Fruit fly (Drosophila melanogaster) whole organism, wandering third instar larva: ENCODE measurements around the gene a5.
A peak's percentile ranks its signal among the peaks of the same experiment; 100 is the strongest.

Source experiments
- Abd-B ChIP-seq: fragments of >200 bp; optimal IDR thresholded peaks from 2 replicates; lab custom pipeline; 2017; ENCODE audit warnings: missing biosample characterization, missing genetic modification characterization
- CG32264 ChIP-seq: fragments of 200-800 bp; sonication (Bioruptor generic); optimal IDR thresholded peaks from 2 replicates; lab custom pipeline; 2016; ENCODE audit warnings: missing biosample characterization, missing genetic modification characterization
- CG9705 ChIP-seq: fragments of 200-800 bp; sonication (Bioruptor generic); optimal IDR thresholded peaks from 2 replicates; lab custom pipeline; 2018; ENCODE audit warnings: missing biosample characterization, mild to moderate bottlenecking, missing genetic modification characterization
- CrebA ChIP-seq: fragments of 200-800 bp; sonication (Bioruptor generic); optimal IDR thresholded peaks from 2 replicates; lab custom pipeline; 2016; ENCODE audit warnings: missing biosample characterization, mild to moderate bottlenecking, missing genetic modification characterization, borderline replicate concordance
- Dfd ChIP-seq: fragments of >200 bp; optimal IDR thresholded peaks from 2 replicates; lab custom pipeline; 2017; ENCODE audit warnings: missing biosample characterization, missing genetic modification characterization
- Dif ChIP-seq: fragments of 200-275, 200-300 bp; sonication (Bioruptor generic); optimal IDR thresholded peaks from 2 replicates; lab custom pipeline; 2018; ENCODE audit warnings: missing biosample characterization, missing genetic modification characterization; ENCODE audit not compliant: partially characterized antibody
- GATAd ChIP-seq: sonication (Bioruptor generic); optimal IDR thresholded peaks from 2 replicates; lab custom pipeline; 2016; ENCODE audit warnings: missing biosample characterization, missing genetic modification characterization
- HLH106 ChIP-seq: fragments of 200-800 bp; optimal IDR thresholded peaks from 3 replicates; lab custom pipeline; 2019; ENCODE audit warnings: missing biosample characterization, mild to moderate bottlenecking, missing genetic modification characterization, moderate library complexity
- Hnf4 ChIP-seq: fragments of 200-800 bp; sonication (Bioruptor generic); optimal IDR thresholded peaks from 2 replicates; lab custom pipeline; 2016; ENCODE audit warnings: missing biosample characterization, mild to moderate bottlenecking, missing genetic modification characterization
- Hr78 ChIP-seq: fragments of >200 bp; optimal IDR thresholded peaks from 2 replicates; lab custom pipeline; 2017; ENCODE audit warnings: missing biosample characterization, missing genetic modification characterization
- Hr83 ChIP-seq: fragments of 200-300 bp; sonication (Bioruptor generic); optimal IDR thresholded peaks from 2 replicates; lab custom pipeline; 2016; ENCODE audit warnings: missing biosample characterization, mild to moderate bottlenecking, missing genetic modification characterization, moderate library complexity; ENCODE audit not compliant: poor library complexity, severe bottlenecking
- Jra ChIP-seq: sonication (Bioruptor generic); optimal IDR thresholded peaks from 2 replicates; lab custom pipeline; 2016; ENCODE audit warnings: missing biosample characterization, missing genetic modification characterization
- Mio ChIP-seq: sonication (Bioruptor generic); optimal IDR thresholded peaks from 2 replicates; lab custom pipeline; 2016; ENCODE audit warnings: missing biosample characterization, missing genetic modification characterization
- Myc ChIP-seq: fragments of >200 bp; optimal IDR thresholded peaks from 2 replicates; lab custom pipeline; 2017
- N ChIP-seq: fragments of >200 bp; optimal IDR thresholded peaks from 2 replicates; lab custom pipeline; 2018; ENCODE audit warnings: missing biosample characterization, missing external identifiers, missing genetic modification characterization
- OdsH ChIP-seq: fragments of 200-800 bp; sonication (Bioruptor generic); optimal IDR thresholded peaks from 2 replicates; lab custom pipeline; 2016; ENCODE audit warnings: missing biosample characterization, mild to moderate bottlenecking, missing genetic modification characterization
- Rel ChIP-seq, 2 experiments: fragments of 200-800 bp; sonication (Bioruptor generic) in 1 of 2; optimal IDR thresholded peaks; 2 replicates in 1 of 2; 3 replicates in 1 of 2; lab custom pipeline; 2016 to 2019; ENCODE audit warnings: mild to moderate bottlenecking in 2 of 2, missing biosample characterization in 2 of 2, missing genetic modification characterization in 2 of 2, moderate library complexity in 1 of 2
- Sp1 ChIP-seq: fragments of 200-800 bp; sonication (Bioruptor generic); optimal IDR thresholded peaks from 3 replicates; lab custom pipeline; 2019; ENCODE audit warnings: missing biosample characterization, mild to moderate bottlenecking, missing genetic modification characterization, moderate library complexity
- Vsx2 ChIP-seq: fragments of 200-300, 225-300 bp; sonication (Bioruptor generic); optimal IDR thresholded peaks from 2 replicates; lab custom pipeline; 2018; ENCODE audit warnings: missing biosample characterization, missing genetic modification characterization; ENCODE audit not compliant: partially characterized antibody
- br ChIP-seq: fragments of 200-800 bp; sonication (Bioruptor generic); optimal IDR thresholded peaks from 2 replicates; lab custom pipeline; 2016; ENCODE audit warnings: missing biosample characterization, missing genetic modification characterization
- brk ChIP-seq: fragments of 200-800 bp; sonication (Bioruptor generic); optimal IDR thresholded peaks from 2 replicates; lab custom pipeline; 2016; ENCODE audit warnings: missing biosample characterization, mild to moderate bottlenecking, missing genetic modification characterization
- dl ChIP-seq, 2 experiments: fragments of 175-275, 200-275 bp in 1 of 2; fragments of 200-275 bp in 1 of 2; sonication (Bioruptor generic); optimal IDR thresholded peaks; lab custom pipeline; 2018; ENCODE audit warnings: mild to moderate bottlenecking in 2 of 2, missing biosample characterization in 2 of 2, missing genetic modification characterization in 2 of 2, moderate library complexity in 2 of 2; ENCODE audit not compliant: partially characterized antibody in 2 of 2, insufficient read depth in 1 of 2
- dmrt93B ChIP-seq: fragments of 200-800 bp; sonication (Bioruptor generic); optimal IDR thresholded peaks from 2 replicates; lab custom pipeline; 2018; ENCODE audit warnings: missing biosample characterization, mild to moderate bottlenecking, missing genetic modification characterization
- dsf ChIP-seq: sonication (Bioruptor generic); optimal IDR thresholded peaks from 2 replicates; lab custom pipeline; 2016; ENCODE audit warnings: missing biosample characterization, missing genetic modification characterization, borderline replicate concordance
- ey ChIP-seq: fragments of 200-800 bp; sonication (Bioruptor generic); optimal IDR thresholded peaks from 2 replicates; lab custom pipeline; 2016; ENCODE audit warnings: missing biosample characterization, missing genetic modification characterization
- foxo ChIP-seq, 2 experiments: fragments of 200-800 bp; sonication (Bioruptor generic); optimal IDR thresholded peaks; 2 replicates in 1 of 2; 3 replicates in 1 of 2; lab custom pipeline; 2016 to 2017; ENCODE audit warnings: missing biosample characterization in 2 of 2, missing genetic modification characterization in 2 of 2
- fru ChIP-seq: fragments of 200-800 bp; sonication (Bioruptor generic); optimal IDR thresholded peaks from 3 replicates; lab custom pipeline; 2016; ENCODE audit warnings: missing biosample characterization, mild to moderate bottlenecking, missing genetic modification characterization
- h ChIP-seq: fragments of 200-800 bp; sonication (Bioruptor generic); optimal IDR thresholded peaks from 3 replicates; lab custom pipeline; 2016; ENCODE audit warnings: missing biosample characterization, mild to moderate bottlenecking, missing genetic modification characterization
- jim ChIP-seq: fragments of 175-275, 200-325 bp; sonication (Bioruptor generic); optimal IDR thresholded peaks from 2 replicates; lab custom pipeline; 2016; ENCODE audit warnings: missing biosample characterization, mild to moderate bottlenecking, missing genetic modification characterization
- lola ChIP-seq: fragments of >200 bp; optimal IDR thresholded peaks from 2 replicates; lab custom pipeline; 2017; ENCODE audit warnings: missing biosample characterization, missing genetic modification characterization
- pan ChIP-seq: fragments of >200 bp; optimal IDR thresholded peaks from 2 replicates; lab custom pipeline; 2017
- psq ChIP-seq: fragments of 200-800 bp; sonication (Bioruptor generic); optimal IDR thresholded peaks from 3 replicates; lab custom pipeline; 2017; ENCODE audit warnings: missing biosample characterization, mild to moderate bottlenecking, missing genetic modification characterization, moderate library complexity
- rgr ChIP-seq: fragments of 200-800 bp; sonication (Bioruptor generic); optimal IDR thresholded peaks from 3 replicates; lab custom pipeline; 2016; ENCODE audit warnings: missing biosample characterization, mild to moderate bottlenecking, missing genetic modification characterization
- sage ChIP-seq: fragments of 200-800 bp; sonication (Bioruptor generic); optimal IDR thresholded peaks from 2 replicates; lab custom pipeline; 2016; ENCODE audit warnings: missing biosample characterization, mild to moderate bottlenecking, missing genetic modification characterization
- sv ChIP-seq: fragments of 200-800 bp; sonication (Bioruptor generic); optimal IDR thresholded peaks from 3 replicates; lab custom pipeline; 2016; ENCODE audit warnings: missing biosample characterization, missing genetic modification characterization
- tai ChIP-seq: sonication (Bioruptor generic); optimal IDR thresholded peaks from 2 replicates; lab custom pipeline; 2016; ENCODE audit warnings: missing biosample characterization, missing genetic modification characterization
- usp ChIP-seq: fragments of >200 bp; optimal IDR thresholded peaks from 2 replicates; lab custom pipeline; 2017; ENCODE audit warnings: missing biosample characterization, missing genetic modification characterization
- woc ChIP-seq: sonication (Bioruptor generic); optimal IDR thresholded peaks from 2 replicates; lab custom pipeline; 2016; ENCODE audit warnings: missing biosample characterization, mild to moderate bottlenecking, missing genetic modification characterization

Gene a5

dm6 chr2L:1361771-1362632 is 33.0 kb downstream of the a5 start, which contains the start of gene NLaz:
Gene NLaz (minus strand): TSS chr2L:1361821.
- TF ChIP-seq Dfd (no peak), Sp1 (GFP tag; lab: Kevin White, UChicago) (no peak), rgr (GFP tag; lab: Kevin White, UChicago) (peak; percentile 67), brk (GFP tag; lab: Kevin White, UChicago) (no peak), psq (GFP tag; lab: Kevin White, UChicago) (no peak), Dif (GFP tag; lab: Kevin White, UChicago) (no peak), CG9705 (GFP tag; lab: Kevin White, UChicago) (no peak), HLH106 (tag; lab: Kevin White, UChicago) (peak; percentile 6), Vsx2 (GFP tag; lab: Kevin White, UChicago) (no peak), fru (GFP tag; lab: Kevin White, UChicago) (no peak), sage (GFP tag; lab: Kevin White, UChicago) (no peak), N (GFP tag; lab: Kevin White, UChicago) (no peak), Myc (lab: Kevin White, UChicago) (no peak), pan (lab: Kevin White, UChicago) (no peak), Hnf4 (peak; percentile 0), woc (GFP tag; lab: Kevin White, UChicago) (no peak), ey (GFP tag; lab: Kevin White, UChicago) (peak; percentile 25), Mio (GFP tag; lab: Kevin White, UChicago) (no peak), tai (GFP tag; lab: Kevin White, UChicago) (no peak), Abd-B (GFP tag; lab: Kevin White, UChicago) (no peak), sv (GFP tag; lab: Kevin White, UChicago) (peak; percentile 11), CG32264 (GFP tag; lab: Kevin White, UChicago) (no peak), dl (GFP tag; optimal IDR thresholded peaks at IDR 0.05; lab: Kevin White, UChicago; ENCODE audit: insufficient read depth in 1 of 2, partially characterized antibody in 2 of 2) (no peak), Hr83 (GFP tag; lab: Kevin White, UChicago) (peak; percentile 84), GATAd (GFP tag; lab: Kevin White, UChicago) (no peak), foxo (GFP tag; optimal IDR thresholded peaks at IDR 0.05; lab: Kevin White, UChicago) (peak in 1 of 2 experiments; percentile 66), Rel (GFP tag; optimal IDR thresholded peaks at IDR 0.05; lab: Kevin White, UChicago) (no peak), Rel (tag; optimal IDR thresholded peaks at IDR 0.05; lab: Kevin White, UChicago) (no peak), CrebA (no peak), jim (GFP tag; lab: Kevin White, UChicago) (peak; percentile 6), dmrt93B (GFP tag; lab: Kevin White, UChicago) (no peak), usp (GFP tag; lab: Kevin White, UChicago) (no peak), br (GFP tag; lab: Kevin White, UChicago) (no peak), lola (GFP tag; lab: Kevin White, UChicago) (no peak), Jra (GFP tag; lab: Kevin White, UChicago) (no peak), h (GFP tag; lab: Kevin White, UChicago) (peak; percentile 34), Hr78 (no peak), dsf (no peak), OdsH (GFP tag; lab: Kevin White, UChicago) (peak; percentile 32)

dm6 chr2L:1365037-1365436 is 36.1 kb downstream of the a5 start:
- TF ChIP-seq Dfd (peak; percentile 88), dl (GFP tag; optimal IDR thresholded peaks at IDR 0.05; lab: Kevin White, UChicago; ENCODE audit: insufficient read depth in 1 of 2, partially characterized antibody in 2 of 2) (no peak)
